Fruit fly (Drosophila melanogaster): Measurements from ENCODE around the gene CG13895.

Gene CG13895

DNA sequence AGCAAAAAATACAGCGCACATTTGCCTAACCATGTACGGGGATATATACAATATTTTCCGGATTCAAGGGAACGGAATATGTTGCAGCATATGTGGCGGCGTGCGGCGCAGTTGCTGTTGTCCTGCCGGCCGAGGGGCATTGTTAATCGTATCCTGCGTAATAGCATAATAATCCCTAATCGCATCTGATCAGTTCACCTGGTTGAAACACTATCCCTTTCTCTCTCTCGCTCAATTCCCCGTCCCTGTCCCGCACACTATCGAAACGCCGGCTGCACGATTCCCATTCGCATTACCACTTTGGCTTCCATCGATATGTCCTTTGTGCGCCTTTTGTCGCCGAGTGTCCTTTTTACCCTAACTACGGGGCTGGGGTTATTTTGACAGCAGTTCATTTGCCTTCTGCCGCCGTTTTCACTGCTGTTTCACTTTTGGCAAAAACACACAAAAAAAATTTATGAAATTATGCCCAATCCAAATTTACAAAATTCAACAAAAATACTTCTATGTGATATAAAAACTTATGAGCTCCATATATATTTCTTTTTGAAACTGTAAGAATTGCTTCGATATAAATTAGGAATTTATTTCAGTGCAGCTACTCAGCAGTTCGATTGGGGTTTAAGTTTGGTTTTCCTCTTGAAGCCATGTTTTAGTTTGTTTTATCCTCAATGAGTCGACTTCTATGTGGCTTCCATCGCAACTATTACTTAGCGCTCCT, 37.4 kb upstream of the CG13895 start (continued):
- TF ChIP-seq CG6854 (GFP tag; optimal IDR thresholded peaks at IDR 0.05) (no peak), Eip93F (GFP tag; optimal IDR thresholded peaks at IDR 0.05) (no peak), achi (GFP tag; optimal IDR thresholded peaks at IDR 0.05) (peak; percentile 40), spab (GFP tag; optimal IDR thresholded peaks at IDR 0.05) (peak; percentile 1), CG3919 (GFP tag; optimal IDR thresholded peaks at IDR 0.05) (peak; percentile 12), Eip75B (GFP tag; optimal IDR thresholded peaks at IDR 0.05) (peak; percentile 11), dac (GFP tag; optimal IDR thresholded peaks at IDR 0.05) (no peak), Eip78C (GFP tag) (peak; percentile 87), Hr4 (GFP tag; optimal IDR thresholded peaks at IDR 0.05) (peak; percentile 3), salr (GFP tag; optimal IDR thresholded peaks at IDR 0.05) (no peak), CG8319 (GFP tag; optimal IDR thresholded peaks at IDR 0.05) (peak; percentile 29), cyc (GFP tag; optimal IDR thresholded peaks at IDR 0.05) (peak; percentile 28), svp (GFP tag) (peak; percentile 81), CG9139 (GFP tag; optimal IDR thresholded peaks at IDR 0.05) (no peak)

DNA sequence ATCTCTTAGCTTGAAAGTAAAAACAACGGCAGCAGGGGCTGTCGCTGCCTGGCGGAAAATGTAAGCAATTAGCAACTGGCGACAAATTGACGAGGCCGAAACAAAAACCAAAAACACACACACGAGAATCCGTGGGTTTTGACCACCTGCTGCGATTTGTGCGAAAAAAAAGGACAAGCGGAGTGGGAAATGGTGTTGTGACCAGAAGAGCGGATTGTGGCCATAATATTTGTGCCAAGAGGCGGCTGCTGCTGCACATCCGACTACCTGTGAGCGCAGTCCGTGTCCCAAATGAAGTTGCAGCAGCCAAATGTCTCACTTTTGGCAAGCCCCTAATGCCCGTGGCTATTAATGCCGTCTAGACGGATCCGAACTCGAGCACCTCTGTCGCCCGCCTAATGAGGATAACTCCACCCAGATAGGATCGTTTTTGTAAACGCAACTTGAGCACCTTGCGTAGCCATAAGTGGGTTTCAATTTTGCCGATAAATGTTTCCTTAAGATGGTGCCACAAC, 36.3 kb upstream of the CG13895 start:
- TF ChIP-seq salr (GFP tag; optimal IDR thresholded peaks at IDR 0.05) (no peak), CG9139 (GFP tag; optimal IDR thresholded peaks at IDR 0.05) (no peak), CG8632 (GFP tag; optimal IDR thresholded peaks at IDR 0.05) (no peak), dsx (GFP tag; optimal IDR thresholded peaks at IDR 0.05; ENCODE audit: poor library complexity, severe bottlenecking) (no peak)

DNA sequence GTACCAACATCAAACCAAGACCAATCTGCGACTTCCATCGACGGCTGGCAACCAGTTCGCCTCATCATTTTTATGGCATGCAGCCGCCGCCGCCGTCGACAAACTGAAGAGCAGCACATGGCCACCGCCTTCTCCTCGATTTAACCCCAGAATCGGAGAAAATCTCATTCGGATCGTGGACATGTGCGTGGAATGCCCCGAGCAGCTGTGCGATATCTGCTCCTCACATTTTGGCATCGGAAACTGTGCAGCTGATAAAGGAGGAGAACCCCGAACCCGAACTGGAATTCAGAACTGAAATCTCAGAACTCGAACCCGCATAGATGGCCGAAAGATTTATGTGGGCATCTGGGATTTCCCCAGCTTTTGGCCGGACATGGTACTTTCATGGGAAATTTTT, 35.1 kb upstream of the CG13895 start:
- TF ChIP-seq svp (GFP tag) (peak; percentile 73), net (GFP tag; optimal IDR thresholded peaks at IDR 0.05) (no peak)

DNA sequence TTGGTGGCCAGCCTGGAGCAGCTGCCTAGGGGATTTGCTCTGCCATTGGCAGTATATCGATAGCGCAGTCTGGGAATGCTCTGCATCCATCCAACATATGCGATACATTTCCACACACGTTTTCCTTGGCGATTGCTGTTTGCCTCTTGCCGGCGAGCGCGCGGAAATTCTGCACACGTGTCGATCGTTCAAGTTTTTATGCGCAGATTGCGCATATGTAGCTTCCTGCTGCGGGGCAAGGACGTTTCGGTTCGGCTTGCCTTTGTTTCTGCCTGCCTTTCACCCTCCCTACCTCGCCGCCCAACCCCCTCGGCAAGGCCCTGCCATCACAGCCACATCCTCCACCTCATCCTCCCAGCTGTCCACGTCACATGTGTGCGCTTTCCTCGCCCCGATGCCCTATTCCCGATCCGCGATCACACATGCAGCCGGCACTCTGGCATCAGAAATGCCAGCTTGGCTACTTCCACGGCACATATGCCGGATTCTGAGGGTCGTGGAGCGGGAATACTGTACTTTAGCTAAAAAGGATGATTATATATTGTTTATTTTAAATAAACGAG, 34.5 kb upstream of the CG13895 start:
- TF ChIP-seq dsx (GFP tag; optimal IDR thresholded peaks at IDR 0.05; ENCODE audit: poor library complexity, severe bottlenecking) (peak; percentile 2), CG3919 (GFP tag; optimal IDR thresholded peaks at IDR 0.05) (peak; percentile 11), net (GFP tag; optimal IDR thresholded peaks at IDR 0.05) (peak; percentile 60), ss (GFP tag; optimal IDR thresholded peaks at IDR 0.05) (peak in 1 of 2 experiments; percentile 9), CG6276 (GFP tag; optimal IDR thresholded peaks at IDR 0.05) (no peak), acj6 (GFP tag; optimal IDR thresholded peaks at IDR 0.05) (no peak)

- TF ChIP-seq Hr4 (GFP tag; optimal IDR thresholded peaks at IDR 0.05) (peak; percentile 94), lz (GFP tag; optimal IDR thresholded peaks at IDR 0.05) (peak; percentile 13), topi (GFP tag; optimal IDR thresholded peaks at IDR 0.05) (peak; percentile 18), CG6792 (GFP tag; optimal IDR thresholded peaks at IDR 0.05) (no peak), CG31627 (GFP tag; optimal IDR thresholded peaks at IDR 0.05) (no peak), fd59A (GFP tag; optimal IDR thresholded peaks at IDR 0.05) (no peak), CG3032 (tag; optimal IDR thresholded peaks at IDR 0.05) (peak; percentile 18), CG8632 (GFP tag; optimal IDR thresholded peaks at IDR 0.05) (peak; percentile 11), achi (GFP tag; optimal IDR thresholded peaks at IDR 0.05) (peak; percentile 73), svp (GFP tag) (peak; percentile 59), Ets96B (tag; optimal IDR thresholded peaks at IDR 0.05) (peak; percentile 33), Ets21C (GFP tag; optimal IDR thresholded peaks at IDR 0.05) (no peak), CG6854 (GFP tag; optimal IDR thresholded peaks at IDR 0.05) (no peak), salr (GFP tag; optimal IDR thresholded peaks at IDR 0.05) (peak in 1 of 2 experiments; percentile 63), CG3919 (GFP tag; optimal IDR thresholded peaks at IDR 0.05) (peak; percentile 75), CG6808 (GFP tag; optimal IDR thresholded peaks at IDR 0.05) (no peak), eg (GFP tag; IDR thresholded peaks at IDR 0.05) (peak; percentile 91), CG11902 (GFP tag; optimal IDR thresholded peaks at IDR 0.05) (no peak), dac (GFP tag; optimal IDR thresholded peaks at IDR 0.05) (peak; percentile 88), CG34406 (GFP tag; optimal IDR thresholded peaks at IDR 0.05) (peak; percentile 2), CG4318 (GFP tag; optimal IDR thresholded peaks at IDR 0.05) (peak; percentile 88), CG8119 (GFP tag; IDR thresholded peaks at IDR 0.05) (peak; percentile 90), cyc (GFP tag; optimal IDR thresholded peaks at IDR 0.05) (no peak), fkh (GFP tag; optimal IDR thresholded peaks at IDR 0.05) (no peak), Gug (GFP tag; IDR thresholded peaks at IDR 0.05) (peak; percentile 68), CG15336 (GFP tag; IDR thresholded peaks at IDR 0.05) (peak; percentile 87), Eip78C (GFP tag) (peak; percentile 87), spab (GFP tag; optimal IDR thresholded peaks at IDR 0.05) (peak; percentile 7), Smox (GFP tag; optimal IDR thresholded peaks at IDR 0.05) (no peak), Hr38 (GFP tag; optimal IDR thresholded peaks at IDR 0.05) (no peak), CG10669 (GFP tag; optimal IDR thresholded peaks at IDR 0.05) (peak; percentile 19)
Measured at dm6 chr3L:741687-742086, 33.7 kb upstream of the CG13895 start.
